Comparison of ENCODE assay signal across 6 worm cellular contexts in genomic region chrII:7815406-7815805, ce11.
A peak's percentile ranks its signal among the peaks of the same experiment; 100 is the strongest.
TF ChIP-seq lines count a peak whose summit lies in the region.

No protein-coding gene starts in this region.

TF ChIP-seq in whole organism, L1 larva, 84 proteins besides CTCF, POLR2A, EP300 and RAD21 (continues in another document):
- TF ChIP-seq lin-35 (GFP tag; optimal IDR thresholded peaks at IDR 0.05; lab: Kevin White, UChicago) (no peak), nhr-76 (tag; optimal IDR thresholded peaks at IDR 0.05; lab: Kevin White, UChicago) (no peak), ama-1 (optimal IDR thresholded peaks at IDR 0.05; lab: Kevin White, UChicago) (no peak), nhr-12 (tag; optimal IDR thresholded peaks at IDR 0.05; lab: Kevin White, UChicago) (no peak), elt-2 (tag; optimal IDR thresholded peaks at IDR 0.05; lab: Kevin White, UChicago) (no peak), swsn-7 (tag; optimal IDR thresholded peaks at IDR 0.05; lab: Kevin White, UChicago) (no peak), grh-1 (GFP tag; IDR thresholded peaks at IDR 0.05; lab: Robert Waterston, UW) (no peak), nhr-19 (GFP tag; conservative IDR thresholded peaks at IDR 0.05; lab: Robert Waterston, UW) (no peak), sox-4 (tag; optimal IDR thresholded peaks at IDR 0.05; lab: Kevin White, UChicago) (no peak), nhr-90 (tag; optimal IDR thresholded peaks at IDR 0.05; lab: Kevin White, UChicago; ENCODE audit: poor library complexity) (no peak), hlh-4 (tag; optimal IDR thresholded peaks at IDR 0.05; lab: Kevin White, UChicago) (no peak), lin-13 (GFP tag; optimal IDR thresholded peaks at IDR 0.05; lab: Kevin White, UChicago) (no peak), unc-98 (GFP tag; IDR thresholded peaks at IDR 0.05; lab: Robert Waterston, UW) (no peak), snu-23 (GFP tag; optimal IDR thresholded peaks at IDR 0.05; lab: Kevin White, UChicago) (no peak), tlp-1 (tag; optimal IDR thresholded peaks at IDR 0.05; lab: Kevin White, UChicago) (no peak), nhr-237 (tag; optimal IDR thresholded peaks at IDR 0.05; lab: Kevin White, UChicago) (no peak)

TF ChIP-seq in whole organism, L2 larva, 48 proteins besides CTCF, POLR2A, EP300 and RAD21:
- TF ChIP-seq nhr-129 (tag; optimal IDR thresholded peaks at IDR 0.05; lab: Kevin White, UChicago), result peak; percentile 34
- TF ChIP-seq peb-1 (tag; optimal IDR thresholded peaks at IDR 0.05; lab: Kevin White, UChicago), result no peak

TF ChIP-seq in whole organism, early embryonic, 17 proteins besides CTCF, POLR2A, EP300 and RAD21:
- peak; percentile 83 for TF ChIP-seq ets-7 (tag; optimal IDR thresholded peaks at IDR 0.05; lab: Kevin White, UChicago)
- no peak for TF ChIP-seq B0310.2 (tag; optimal IDR thresholded peaks at IDR 0.05; lab: Kevin White, UChicago)

TF ChIP-seq in whole organism, late embryonic, 69 proteins besides CTCF, POLR2A, EP300 and RAD21:
- TF ChIP-seq unc-55 (GFP tag; optimal IDR thresholded peaks at IDR 0.05; lab: Kevin White, UChicago) (peak; percentile 15), ceh-31 (tag; optimal IDR thresholded peaks at IDR 0.05; lab: Kevin White, UChicago) (peak; percentile 23), zip-5 (tag; optimal IDR thresholded peaks at IDR 0.05; lab: Kevin White, UChicago) (no peak), pha-2 (tag; optimal IDR thresholded peaks at IDR 0.05; lab: Kevin White, UChicago) (no peak), pax-1 (tag; optimal IDR thresholded peaks at IDR 0.05; lab: Kevin White, UChicago) (no peak), nfya-1 (tag; optimal IDR thresholded peaks at IDR 0.05; lab: Kevin White, UChicago) (no peak), ceh-19 (GFP tag; optimal IDR thresholded peaks at IDR 0.05; lab: Kevin White, UChicago) (no peak), pqm-1 (tag; optimal IDR thresholded peaks at IDR 0.05; lab: Kevin White, UChicago) (no peak)

TF ChIP-seq in whole organism, mixed stage, embryonic, 35 proteins besides CTCF, POLR2A, EP300 and RAD21:
- TF ChIP-seq mep-1 (tag; optimal IDR thresholded peaks at IDR 0.05; lab: Kevin White, UChicago), result no peak
- peak; percentile 77 for TF ChIP-seq zip-8 (tag; optimal IDR thresholded peaks at IDR 0.05; lab: Kevin White, UChicago)
- no peak for TF ChIP-seq ham-2 (GFP tag; optimal IDR thresholded peaks at IDR 0.05; lab: Kevin White, UChicago)
- peak; percentile 96 for TF ChIP-seq hlh-1 (tag; optimal IDR thresholded peaks at IDR 0.05; lab: Kevin White, UChicago)
- peak; percentile 97 for TF ChIP-seq nhr-2 (tag; optimal IDR thresholded peaks at IDR 0.05; lab: Kevin White, UChicago)
- TF ChIP-seq mls-2 (tag; optimal IDR thresholded peaks at IDR 0.05; lab: Kevin White, UChicago), result peak; percentile 30
- TF ChIP-seq cnd-1 (tag; optimal IDR thresholded peaks at IDR 0.05; lab: Kevin White, UChicago), result peak; percentile 71
- TF ChIP-seq ces-1 (GFP tag; optimal IDR thresholded peaks at IDR 0.05; lab: Kevin White, UChicago), result peak; percentile 23
- TF ChIP-seq elt-1 (tag; optimal IDR thresholded peaks at IDR 0.05; lab: Kevin White, UChicago; ENCODE audit: borderline replicate concordance, insufficient read depth), result no peak
- TF ChIP-seq lin-32 (GFP tag; optimal IDR thresholded peaks at IDR 0.05; lab: Kevin White, UChicago), result peak; percentile 98
- peak; percentile 11 for TF ChIP-seq unc-62 (GFP tag; optimal IDR thresholded peaks at IDR 0.05; lab: Kevin White, UChicago)

TF ChIP-seq in whole organism, young adult, 124 proteins besides CTCF, POLR2A, EP300 and RAD21:
- TF ChIP-seq ztf-25 (GFP tag; IDR thresholded peaks at IDR 0.05; lab: Robert Waterston, UW) (0 out of 2 replicates have a peak, but pooled peaks have one; percentile 16), F33H1.4 (GFP tag; IDR thresholded peaks at IDR 0.05; lab: Robert Waterston, UW) (no peak)
